Fruit fly (Drosophila melanogaster): Measurements from ENCODE around the gene Pxt.
"Not testable (repeated sequence)": the region's sequence is repeated elsewhere in the genome, so short reads cannot be mapped to it uniquely, and the experiment has no call there.

The Pxt gene

DNA sequence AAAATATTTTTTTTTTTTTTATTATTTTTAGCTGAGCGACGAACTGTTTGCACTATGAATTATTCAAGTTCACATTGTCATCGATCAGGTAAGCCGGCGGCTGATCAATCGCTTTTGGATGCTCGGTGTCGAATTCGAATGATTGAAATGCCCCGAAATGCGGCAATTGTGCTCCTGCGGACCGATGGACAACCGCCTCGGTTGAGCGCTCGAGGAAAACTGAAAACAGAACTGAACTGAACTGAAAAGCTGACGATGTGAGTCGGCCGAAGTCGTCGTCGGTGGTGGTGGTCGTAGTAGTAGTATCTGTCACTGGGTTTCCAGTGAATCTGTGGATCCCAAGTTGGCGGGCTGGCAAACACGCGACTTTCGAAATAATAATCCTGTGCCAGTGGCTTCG lies 43.0 kb downstream of the Pxt start:
- no peak for TF ChIP-seq Pif1A (GFP tag; optimal IDR thresholded peaks at IDR 0.05)
- no peak for TF ChIP-seq Snoo (tag; optimal IDR thresholded peaks at IDR 0.05)

DNA sequence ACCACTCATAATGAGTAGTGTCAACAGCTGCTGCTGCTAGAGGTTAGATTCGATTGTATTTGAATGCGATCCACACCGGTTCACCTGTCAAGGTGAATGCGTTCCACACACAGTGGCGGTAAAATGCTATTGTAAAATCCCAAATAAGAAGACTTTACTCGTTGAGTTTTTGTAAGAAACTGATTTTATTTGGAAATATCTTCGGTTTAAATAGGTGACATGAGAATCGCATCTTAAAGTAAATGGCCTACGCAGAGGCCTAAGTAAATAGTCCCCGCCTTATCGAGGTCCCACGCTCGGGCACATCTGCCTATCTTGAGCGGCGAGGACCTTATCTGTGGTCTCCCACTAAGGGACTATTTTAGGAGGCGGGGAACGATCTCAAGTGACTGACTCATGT lies 43.8 kb downstream of the Pxt start, which contains the start of gene TyrR:
TSS of gene TyrR (minus strand) at position 101 of the 400 bp plus-strand sequence.
- not testable (repeated sequence) for TF ChIP-seq CG14655 (GFP tag; optimal IDR thresholded peaks at IDR 0.05); CG13204 (GFP tag; optimal IDR thresholded peaks at IDR 0.05); CG9948 (tag; optimal IDR thresholded peaks at IDR 0.05)
